Fruit fly (Drosophila melanogaster) S2 (cell line): Measurements from ENCODE around the gene CG15445.

Experiments
- CG8478 ChIP-seq: fragments of >200 bp; optimal IDR thresholded peaks from 2 replicates; lab custom pipeline; 2018
- CTCF ChIP-seq, 2 experiments: fragments of >200 bp; optimal IDR thresholded peaks; 2 replicates each; lab custom pipeline; 2018

CG15445 gene

dm6 chrX:21116864-21117464 lies at the start of gene CG15445, which contains the start of gene unc:
TSS of gene CG15445 (plus strand) at chrX:21117159.
TSS of gene unc (minus strand) at chrX:21116914.
- TF ChIP-seq CG8478 (lab: Kevin White, UChicago) (no peak), CTCF (optimal IDR thresholded peaks at IDR 0.05; lab: Kevin White, UChicago) (peak in 1 of 2 experiments; percentile 17)

dm6 chrX:21067474-21067873 lies 49.5 kb upstream of the CG15445 start, which contains the start of gene CG32512:
TSS of gene CG32512 (minus strand) at chrX:21067540.
- no peak for TF ChIP-seq CG8478 (lab: Kevin White, UChicago)
- no peak for TF ChIP-seq CTCF (optimal IDR thresholded peaks at IDR 0.05; lab: Kevin White, UChicago)

- TF ChIP-seq CTCF (optimal IDR thresholded peaks at IDR 0.05; lab: Kevin White, UChicago), result no peak
- TF ChIP-seq CG8478 (lab: Kevin White, UChicago), result no peak
Observed at dm6 chrX:21067908-21068307, 49.1 kb upstream of the CG15445 start.

dm6 chrX:21071693-21072357 lies 45.1 kb upstream of the CG15445 start:
- no peak for TF ChIP-seq CG8478 (lab: Kevin White, UChicago)
- TF ChIP-seq CTCF (optimal IDR thresholded peaks at IDR 0.05; lab: Kevin White, UChicago), result no peak

dm6 chrX:21072953-21073352 lies 44.0 kb upstream of the CG15445 start:
- no peak for TF ChIP-seq CG8478 (lab: Kevin White, UChicago)
- no peak for TF ChIP-seq CTCF (optimal IDR thresholded peaks at IDR 0.05; lab: Kevin White, UChicago)

- TF ChIP-seq CG8478 (lab: Kevin White, UChicago), result no peak
- TF ChIP-seq CTCF (optimal IDR thresholded peaks at IDR 0.05; lab: Kevin White, UChicago), result no peak
Observed at dm6 chrX:21073641-21074328, 43.2 kb upstream of the CG15445 start.

- TF ChIP-seq CTCF (optimal IDR thresholded peaks at IDR 0.05; lab: Kevin White, UChicago) (no peak), CG8478 (lab: Kevin White, UChicago) (no peak)
Observed at dm6 chrX:21074329-21074708, 42.6 kb upstream of the CG15445 start.

- TF ChIP-seq CTCF (optimal IDR thresholded peaks at IDR 0.05; lab: Kevin White, UChicago) (no peak), CG8478 (lab: Kevin White, UChicago) (no peak)
Observed at dm6 chrX:21080335-21080734, 36.6 kb upstream of the CG15445 start.

dm6 chrX:21083246-21083645 lies 33.7 kb upstream of the CG15445 start:
- TF ChIP-seq CTCF (optimal IDR thresholded peaks at IDR 0.05; lab: Kevin White, UChicago), result no peak
- no peak for TF ChIP-seq CG8478 (lab: Kevin White, UChicago)

- TF ChIP-seq CG8478 (lab: Kevin White, UChicago) (no peak), CTCF (optimal IDR thresholded peaks at IDR 0.05; lab: Kevin White, UChicago) (no peak)
Observed at dm6 chrX:21093544-21093943, 23.4 kb upstream of the CG15445 start, which contains the start of gene stg1. TSS of gene stg1 (plus strand) at chrX:21093844.

dm6 chrX:21102106-21102505 lies 14.9 kb upstream of the CG15445 start, which contains the start of gene CG15446:
TSS of gene CG15446 (minus strand) at chrX:21102206.
- no peak for TF ChIP-seq CG8478 (lab: Kevin White, UChicago)
- no peak for TF ChIP-seq CTCF (optimal IDR thresholded peaks at IDR 0.05; lab: Kevin White, UChicago)

- TF ChIP-seq CTCF (optimal IDR thresholded peaks at IDR 0.05; lab: Kevin White, UChicago) (no peak), CG8478 (lab: Kevin White, UChicago) (no peak)
Observed at dm6 chrX:21106269-21106668, 10.7 kb upstream of the CG15445 start, which contains the start of gene CG1503. TSS of gene CG1503 (minus strand) at chrX:21106369.

- TF ChIP-seq CG8478 (lab: Kevin White, UChicago), result no peak
- TF ChIP-seq CTCF (optimal IDR thresholded peaks at IDR 0.05; lab: Kevin White, UChicago), result no peak
Observed at dm6 chrX:21123499-21123898, 6.5 kb downstream of the CG15445 start, which contains the start of gene ldd. TSS of gene ldd (plus strand) at chrX:21123634.

dm6 chrX:21124176-21124575 lies 7.2 kb downstream of the CG15445 start:
- TF ChIP-seq CTCF (optimal IDR thresholded peaks at IDR 0.05; lab: Kevin White, UChicago) (no peak), CG8478 (lab: Kevin White, UChicago) (no peak)
